Worm (Caenorhabditis elegans) whole organism, L3 larva: ENCODE measurements around the gene C17H11.6.
A peak's percentile ranks its signal among the peaks of the same experiment; 100 is the strongest.
"Not testable (repeated sequence)": the region's sequence is repeated elsewhere in the genome, so short reads cannot be mapped to it uniquely, and the experiment has no call there.

Experiments
- R02D3.7 ChIP-seq: fragments of 150-350 bp; optimal IDR thresholded peaks from 2 replicates; lab custom pipeline; 2014; ENCODE audit warnings: missing biosample characterization, missing genetic modification characterization
- ama-1 ChIP-seq: fragments of 150-350 bp; optimal IDR thresholded peaks from 2 replicates; lab custom pipeline; 2018
- ceh-16 ChIP-seq: sonication (generic microtip); optimal IDR thresholded peaks from 2 replicates; lab custom pipeline; 2017; ENCODE audit warnings: missing biosample characterization, missing genetic modification characterization
- ceh-28 ChIP-seq: fragments of 150-350 bp; optimal IDR thresholded peaks from 2 replicates; lab custom pipeline; 2014; ENCODE audit warnings: missing biosample characterization, missing genetic modification reagents, missing genetic modification characterization
- ceh-82 ChIP-seq: fragments of 150-350 bp; optimal IDR thresholded peaks from 2 replicates; lab custom pipeline; 2014; ENCODE audit warnings: missing biosample characterization, missing genetic modification characterization
- ceh-9 ChIP-seq: sonication (generic microtip); optimal IDR thresholded peaks from 2 replicates; lab custom pipeline; 2018; ENCODE audit warnings: missing biosample characterization, missing genetic modification characterization
- egl-27 ChIP-seq: sonication (generic microtip); optimal IDR thresholded peaks from 4 replicates; lab custom pipeline; 2017; ENCODE audit warnings: missing biosample characterization, missing genetic modification reagents, missing genetic modification characterization
- egl-5 ChIP-seq: fragments of 150-350 bp; optimal IDR thresholded peaks from 2 replicates; lab custom pipeline; 2017; ENCODE audit warnings: missing biosample characterization, missing genetic modification reagents, missing genetic modification characterization, inconsistent platforms
- elt-1 ChIP-seq: fragments of 150-350 bp; optimal IDR thresholded peaks from 2 replicates; lab custom pipeline; 2014; ENCODE audit warnings: missing biosample characterization, missing genetic modification characterization
- elt-2 ChIP-seq: sonication (generic microtip); optimal IDR thresholded peaks from 2 replicates; lab custom pipeline; 2016; ENCODE audit warnings: missing genetic modification reagents, mild to moderate bottlenecking, missing genetic modification characterization, missing compliant biosample characterization
- elt-3 ChIP-seq, 3 experiments: fragments of 150-350 bp in 1 of 3; sonication (generic microtip) in 2 of 3; optimal IDR thresholded peaks; 2 replicates in 2 of 3; 4 replicates in 1 of 3; lab custom pipeline; 2014 to 2017; ENCODE audit warnings: missing biosample characterization in 3 of 3, missing genetic modification characterization in 3 of 3
- eor-1 ChIP-seq, 2 experiments: fragments of 150-350 bp; optimal IDR thresholded peaks; 2 replicates each; lab custom pipeline; 2014 to 2018; ENCODE audit warnings: missing biosample characterization in 2 of 2, missing genetic modification characterization in 2 of 2
- fkh-10 ChIP-seq: sonication (generic microtip); optimal IDR thresholded peaks from 2 replicates; lab custom pipeline; 2017; ENCODE audit warnings: missing biosample characterization, missing genetic modification reagents, missing genetic modification characterization
- fkh-2 ChIP-seq: fragments of 150-350 bp; optimal IDR thresholded peaks from 2 replicates; lab custom pipeline; 2014; ENCODE audit warnings: missing biosample characterization, missing genetic modification reagents, missing genetic modification characterization
- fos-1 ChIP-seq: fragments of 150-350 bp; optimal IDR thresholded peaks from 2 replicates; lab custom pipeline; 2014; ENCODE audit warnings: missing biosample characterization, missing genetic modification characterization
- jun-1 ChIP-seq: fragments of 150-350 bp; optimal IDR thresholded peaks from 2 replicates; lab custom pipeline; 2014; ENCODE audit warnings: missing biosample characterization, missing genetic modification reagents, missing genetic modification characterization
- lin-15B ChIP-seq: fragments of 150-350 bp; optimal IDR thresholded peaks from 2 replicates; lab custom pipeline; 2014; ENCODE audit warnings: missing biosample characterization, missing genetic modification characterization
- lin-39 ChIP-seq: fragments of 150-350 bp; optimal IDR thresholded peaks from 2 replicates; lab custom pipeline; 2018; ENCODE audit warnings: missing biosample characterization, missing genetic modification reagents, missing genetic modification characterization
- lsy-12 ChIP-seq: sonication (generic microtip); optimal IDR thresholded peaks from 2 replicates; lab custom pipeline; 2016; ENCODE audit warnings: mild to moderate bottlenecking, missing genetic modification characterization, missing compliant biosample characterization
- mdl-1 ChIP-seq: fragments of 150-350 bp; optimal IDR thresholded peaks from 2 replicates; lab custom pipeline; 2014; ENCODE audit warnings: missing biosample characterization, missing genetic modification characterization
- mml-1 ChIP-seq: fragments of 150-350 bp; sonication (generic microtip); optimal IDR thresholded peaks from 3 replicates; lab custom pipeline; 2014; ENCODE audit warnings: missing biosample characterization, missing genetic modification characterization
- nfya-1 ChIP-seq: sonication (generic microtip); optimal IDR thresholded peaks from 2 replicates; lab custom pipeline; 2017; ENCODE audit warnings: missing genetic modification characterization, mild to moderate bottlenecking, missing compliant biosample characterization, antibody characterized with exemption, moderate library complexity; ENCODE audit not compliant: insufficient read depth
- nhr-11 ChIP-seq: fragments of 150-350 bp; optimal IDR thresholded peaks from 2 replicates; lab custom pipeline; 2014; ENCODE audit warnings: missing biosample characterization, missing genetic modification characterization
- nhr-23 ChIP-seq: fragments of 150-350 bp; optimal IDR thresholded peaks from 2 replicates; lab custom pipeline; 2014; ENCODE audit warnings: missing biosample characterization, missing genetic modification reagents, missing genetic modification characterization
- nhr-237 ChIP-seq: fragments of 150-350 bp; optimal IDR thresholded peaks from 2 replicates; lab custom pipeline; 2014; ENCODE audit warnings: missing biosample characterization, missing genetic modification characterization
- nhr-25 ChIP-seq: sonication (generic microtip); optimal IDR thresholded peaks from 2 replicates; lab custom pipeline; 2017; ENCODE audit warnings: missing biosample characterization, missing genetic modification characterization
- nhr-28 ChIP-seq: fragments of 150-350 bp; optimal IDR thresholded peaks from 2 replicates; lab custom pipeline; 2014; ENCODE audit warnings: missing biosample characterization, missing genetic modification characterization
- nhr-43 ChIP-seq: sonication (generic microtip); optimal IDR thresholded peaks from 2 replicates; lab custom pipeline; 2016; ENCODE audit warnings: mild to moderate bottlenecking, missing genetic modification characterization, missing compliant biosample characterization; ENCODE audit not compliant: poor library complexity, severe bottlenecking
- nhr-67 ChIP-seq: fragments of 150-350 bp; optimal IDR thresholded peaks from 2 replicates; lab custom pipeline; 2014; ENCODE audit warnings: missing biosample characterization, missing genetic modification characterization
- nhr-76 ChIP-seq: fragments of 150-350 bp; sonication (generic microtip); optimal IDR thresholded peaks from 5 replicates; lab custom pipeline; 2014; ENCODE audit warnings: missing biosample characterization, missing genetic modification characterization
- nhr-77 ChIP-seq: fragments of 150-350 bp; optimal IDR thresholded peaks from 2 replicates; lab custom pipeline; 2014; ENCODE audit warnings: missing biosample characterization, missing genetic modification characterization
- pha-4 ChIP-seq: fragments of 150-350 bp; optimal IDR thresholded peaks from 2 replicates; lab custom pipeline; 2014; ENCODE audit warnings: missing biosample characterization, missing genetic modification reagents, missing genetic modification characterization
- pqm-1 ChIP-seq: fragments of 150-350 bp; optimal IDR thresholded peaks from 2 replicates; lab custom pipeline; 2017; ENCODE audit warnings: missing biosample characterization, missing genetic modification characterization, inconsistent platforms
- sea-2 ChIP-seq: fragments of 150-350 bp; sonication (generic microtip); optimal IDR thresholded peaks from 4 replicates; lab custom pipeline; 2014; ENCODE audit warnings: missing biosample characterization, missing genetic modification reagents, missing genetic modification characterization
- skn-1 ChIP-seq: fragments of 150-350 bp; optimal IDR thresholded peaks from 2 replicates; lab custom pipeline; 2014; ENCODE audit warnings: missing biosample characterization, missing genetic modification characterization
- snpc-4 ChIP-seq: fragments of 150-350 bp; optimal IDR thresholded peaks from 2 replicates; lab custom pipeline; 2014; ENCODE audit warnings: missing biosample characterization, missing genetic modification characterization
- tbx-2 ChIP-seq: sonication (generic microtip); optimal IDR thresholded peaks from 2 replicates; lab custom pipeline; 2016; ENCODE audit warnings: mild to moderate bottlenecking, missing genetic modification characterization, missing compliant biosample characterization
- unc-39 ChIP-seq: sonication (generic microtip); optimal IDR thresholded peaks from 4 replicates; lab custom pipeline; 2017; ENCODE audit warnings: missing biosample characterization, missing genetic modification characterization
- zag-1 ChIP-seq: fragments of 150-350 bp; optimal IDR thresholded peaks from 2 replicates; lab custom pipeline; 2014; ENCODE audit warnings: missing biosample characterization, missing genetic modification characterization
- ztf-11 ChIP-seq: fragments of 150-350 bp; optimal IDR thresholded peaks from 2 replicates; lab custom pipeline; 2014; ENCODE audit warnings: missing biosample characterization, missing genetic modification characterization

The C17H11.6 gene

ce11 chrX:8193213-8193612 lies 10.4 kb downstream of the C17H11.6 start:
- peak; percentile 18 for TF ChIP-seq egl-5
- TF ChIP-seq elt-2 (tag; lab: Kevin White, UChicago) = peak; percentile 56
- TF ChIP-seq ceh-9 = no peak
- no peak for TF ChIP-seq sea-2 (GFP tag; lab: Kevin White, UChicago)
- TF ChIP-seq ceh-16 (tag; lab: Kevin White, UChicago) = no peak
- TF ChIP-seq nhr-67 (tag; lab: Kevin White, UChicago) = no peak
- TF ChIP-seq ceh-28 (tag; lab: Kevin White, UChicago) = peak; percentile 16
- TF ChIP-seq nhr-43 = no peak
- TF ChIP-seq ama-1 (lab: Kevin White, UChicago) = peak; percentile 2
- no peak for TF ChIP-seq mml-1
- no peak for TF ChIP-seq elt-1
- TF ChIP-seq eor-1 (tag; optimal IDR thresholded peaks at IDR 0.05; lab: Kevin White, UChicago) = no peak
- TF ChIP-seq jun-1 (tag; lab: Kevin White, UChicago) = no peak
- no peak for TF ChIP-seq unc-39 (tag; lab: Kevin White, UChicago)
- peak; percentile 4 for TF ChIP-seq pha-4 (tag; lab: Kevin White, UChicago)
- no peak for TF ChIP-seq pqm-1 (tag; lab: Kevin White, UChicago)
- no peak for TF ChIP-seq mdl-1 (tag; lab: Kevin White, UChicago)
- no peak for TF ChIP-seq snpc-4 (tag; lab: Kevin White, UChicago)
- TF ChIP-seq nhr-28 (tag; lab: Kevin White, UChicago) = no peak
- no peak for TF ChIP-seq R02D3.7 (tag; lab: Kevin White, UChicago)
- no peak for TF ChIP-seq egl-27
- no peak for TF ChIP-seq nhr-23 (tag; lab: Kevin White, UChicago)
- TF ChIP-seq nhr-77 = no peak
- TF ChIP-seq nfya-1 (tag; lab: Kevin White, UChicago) = no peak
- no peak for TF ChIP-seq zag-1 (tag; lab: Kevin White, UChicago)
- no peak for TF ChIP-seq tbx-2
- TF ChIP-seq nhr-237 (tag; lab: Kevin White, UChicago) = no peak
- no peak for TF ChIP-seq lin-15B (tag; lab: Kevin White, UChicago)
- TF ChIP-seq lsy-12 (tag; lab: Kevin White, UChicago) = no peak
- TF ChIP-seq fos-1 = no peak
- no peak for TF ChIP-seq lin-39
- no peak for TF ChIP-seq nhr-25 (tag; lab: Kevin White, UChicago)
- TF ChIP-seq elt-3 (tag; optimal IDR thresholded peaks at IDR 0.05; lab: Kevin White, UChicago) = no peak
- TF ChIP-seq skn-1 = no peak
- TF ChIP-seq ztf-11 (tag; lab: Kevin White, UChicago) = no peak
- TF ChIP-seq nhr-11 (tag; lab: Kevin White, UChicago) = no peak
- TF ChIP-seq nhr-76 (tag; lab: Kevin White, UChicago) = no peak
- no peak for TF ChIP-seq fkh-2 (tag; lab: Kevin White, UChicago)
- TF ChIP-seq ceh-82 = no peak

- TF ChIP-seq egl-27 = no peak
- no peak for TF ChIP-seq tbx-2
- no peak for TF ChIP-seq ceh-9
- TF ChIP-seq ceh-82 = no peak
- TF ChIP-seq snpc-4 (tag; lab: Kevin White, UChicago) = no peak
- no peak for TF ChIP-seq lsy-12 (tag; lab: Kevin White, UChicago)
- no peak for TF ChIP-seq skn-1
Measured at ce11 chrX:8185037-8185436, 18.5 kb downstream of the C17H11.6 start, which contains the start of gene C17H11.5. Gene C17H11.5 (minus strand): TSS chrX:8185137.

ce11 chrX:8181590-8182311 lies 21.8 kb downstream of the C17H11.6 start, which contains the start of gene C17H11.4:
Gene C17H11.4 (minus strand): TSS chrX:8181640.
- TF ChIP-seq nhr-25 (tag; lab: Kevin White, UChicago); fkh-10 (GFP tag; lab: Kevin White, UChicago); lin-15B (tag; lab: Kevin White, UChicago): not testable (repeated sequence)
